Fruit fly (Drosophila melanogaster) whole organism, embryonic: ENCODE measurements around the gene trx.

Experiments
- Awh ChIP-seq: fragments of 200-800 bp; sonication (Bioruptor generic); IDR thresholded peaks from 2 replicates; pipeline ENCODE4, ENCODE4 v1.3.6; 2022; ENCODE audit warnings: missing biosample characterization, missing genetic modification characterization
- CG11723 ChIP-seq: fragments of 200-800 bp; sonication (Bioruptor generic); optimal IDR thresholded peaks from 2 replicates; lab custom pipeline; 2017; ENCODE audit warnings: missing biosample characterization, mild to moderate bottlenecking, missing genetic modification characterization
- CG12659 ChIP-seq: fragments of 200-800 bp; sonication (Bioruptor generic); optimal IDR thresholded peaks from 3 replicates; lab custom pipeline; 2017; ENCODE audit warnings: mild to moderate bottlenecking, missing biosample characterization, missing genetic modification reagents, missing genetic modification characterization
- CG12769 ChIP-seq: fragments of 200-800 bp; sonication (Bioruptor generic); optimal IDR thresholded peaks from 2 replicates; lab custom pipeline; 2019; ENCODE audit warnings: missing biosample characterization, mild to moderate bottlenecking, missing genetic modification characterization, moderate library complexity
- CG12942 ChIP-seq: fragments of 200-800 bp; sonication (Bioruptor generic); optimal IDR thresholded peaks from 3 replicates; lab custom pipeline; 2016; ENCODE audit warnings: missing biosample characterization, missing genetic modification characterization
- CG13624 ChIP-seq: fragments of 200-800 bp; sonication (Bioruptor generic); optimal IDR thresholded peaks from 2 replicates; lab custom pipeline; 2016; ENCODE audit warnings: missing biosample characterization, missing genetic modification characterization
- CG14965 ChIP-seq: fragments of 200-800 bp; sonication (Bioruptor generic); optimal IDR thresholded peaks from 2 replicates; lab custom pipeline; 2016; ENCODE audit warnings: missing biosample characterization, missing genetic modification characterization, borderline replicate concordance
- CG15011 ChIP-seq: fragments of 200-800 bp; sonication (Bioruptor generic); optimal IDR thresholded peaks from 3 replicates; lab custom pipeline; 2018; ENCODE audit warnings: missing biosample characterization, mild to moderate bottlenecking, missing genetic modification characterization
- CG15479 ChIP-seq: fragments of 200-800 bp; sonication (Bioruptor generic); optimal IDR thresholded peaks from 3 replicates; lab custom pipeline; 2019; ENCODE audit warnings: missing biosample characterization, mild to moderate bottlenecking, missing genetic modification characterization, moderate library complexity
- CG18599 ChIP-seq: fragments of 200-800 bp; sonication (Bioruptor generic); optimal IDR thresholded peaks from 3 replicates; lab custom pipeline; 2017; ENCODE audit warnings: missing biosample characterization, missing genetic modification characterization, mild to moderate bottlenecking, moderate library complexity, missing genetic modification reagents
- CG18619 ChIP-seq: fragments of 200-800 bp; sonication (Bioruptor generic); optimal IDR thresholded peaks from 3 replicates; lab custom pipeline; 2017; ENCODE audit warnings: missing biosample characterization, mild to moderate bottlenecking, missing genetic modification characterization
- CG2202 ChIP-seq: fragments of 200-800 bp; sonication (Bioruptor generic); optimal IDR thresholded peaks from 2 replicates; lab custom pipeline; 2018; ENCODE audit warnings: missing biosample characterization, mild to moderate bottlenecking, missing genetic modification characterization
- CG2875 ChIP-seq: fragments of 200-800 bp; sonication (Bioruptor generic); optimal IDR thresholded peaks from 2 replicates; lab custom pipeline; 2017; ENCODE audit warnings: missing biosample characterization, mild to moderate bottlenecking, missing genetic modification characterization, missing genetic modification reagents
- CG2889 ChIP-seq: fragments of 200-800 bp; sonication (Bioruptor generic); IDR thresholded peaks from 3 replicates; pipeline ENCODE4 v1.3.6; 2022; ENCODE audit warnings: missing biosample characterization, missing genetic modification characterization
- CG31365 ChIP-seq: fragments of 200-800 bp; sonication (Bioruptor generic); optimal IDR thresholded peaks from 2 replicates; lab custom pipeline; 2018; ENCODE audit warnings: missing biosample characterization, mild to moderate bottlenecking, missing genetic modification characterization
- CG4730 ChIP-seq: fragments of 200-800 bp; sonication (Bioruptor generic); IDR thresholded peaks from 2 replicates; pipeline ENCODE4 v1.3.6; 2022; ENCODE audit warnings: missing biosample characterization, missing genetic modification characterization
- CG8290 ChIP-seq, 3 experiments: fragments of 200-800 bp; sonication (Bioruptor generic); optimal IDR thresholded peaks; 2 replicates each; lab custom pipeline; 2016 to 2019; ENCODE audit warnings: missing biosample characterization in 3 of 3, missing genetic modification characterization in 3 of 3, mild to moderate bottlenecking in 2 of 3, moderate library complexity in 1 of 3
- CG8924 ChIP-seq: fragments of 200-800 bp; optimal IDR thresholded peaks from 3 replicates; lab custom pipeline; 2019; ENCODE audit warnings: missing biosample characterization, mild to moderate bottlenecking, missing genetic modification characterization, moderate library complexity
- CHES-1-like ChIP-seq: fragments of 200-800 bp; sonication (Bioruptor generic); optimal IDR thresholded peaks from 2 replicates; lab custom pipeline; 2016; ENCODE audit warnings: missing biosample characterization, missing genetic modification characterization
- Camta ChIP-seq: fragments of 200-800 bp; sonication (Bioruptor generic); optimal IDR thresholded peaks from 2 replicates; lab custom pipeline; 2016; ENCODE audit warnings: missing biosample characterization, missing genetic modification characterization
- Dek ChIP-seq: fragments of 200-800 bp; sonication (Bioruptor generic); optimal IDR thresholded peaks from 3 replicates; lab custom pipeline; 2019; ENCODE audit warnings: missing biosample characterization, mild to moderate bottlenecking, missing genetic modification characterization, moderate library complexity
- Dp ChIP-seq: fragments of 200-800 bp; sonication (Bioruptor generic); optimal IDR thresholded peaks from 2 replicates; lab custom pipeline; 2018; ENCODE audit warnings: missing biosample characterization, mild to moderate bottlenecking, missing genetic modification characterization, moderate library complexity
- ERR ChIP-seq: fragments of 200-800 bp; sonication (Bioruptor generic); optimal IDR thresholded peaks from 2 replicates; lab custom pipeline; 2016; ENCODE audit warnings: missing biosample characterization, missing genetic modification characterization
- Ets65A ChIP-seq: fragments of 200-800 bp; sonication (Bioruptor generic); peaks from one replicate; lab custom pipeline; 2016; ENCODE audit warnings: missing biosample characterization, missing genetic modification characterization
- Ets97D ChIP-seq: fragments of 200-800 bp; sonication (Bioruptor generic); optimal IDR thresholded peaks from 3 replicates; lab custom pipeline; 2016; ENCODE audit warnings: missing biosample characterization, missing genetic modification characterization
- H15 ChIP-seq: fragments of 200-800 bp; sonication (Bioruptor generic); IDR thresholded peaks from 3 replicates; pipeline ENCODE4 v1.3.6; 2022; ENCODE audit warnings: missing biosample characterization, missing genetic modification characterization
- Lim3 ChIP-seq: fragments of 200-800 bp; sonication (Bioruptor generic); IDR thresholded peaks from 2 replicates; pipeline ENCODE4 v1.3.6; 2022; ENCODE audit warnings: missing biosample characterization, missing genetic modification characterization
- Lpt ChIP-seq: fragments of >200 bp; optimal IDR thresholded peaks from 2 replicates; lab custom pipeline; 2018; ENCODE audit warnings: missing biosample characterization, missing genetic modification characterization
- Med ChIP-seq: fragments of 200-800 bp; sonication (Bioruptor generic); peaks from one replicate; lab custom pipeline; 2016; ENCODE audit warnings: missing biosample characterization, missing genetic modification characterization, mild to moderate bottlenecking, inconsistent platforms, moderate library complexity
- Mes4 ChIP-seq: fragments of 200-800 bp; sonication (Bioruptor generic); optimal IDR thresholded peaks from 2 replicates; lab custom pipeline; 2016; ENCODE audit warnings: missing biosample characterization, missing genetic modification characterization
- NfI ChIP-seq: fragments of 200-800 bp; sonication (Bioruptor generic); optimal IDR thresholded peaks from 3 replicates; lab custom pipeline; 2018; ENCODE audit warnings: missing biosample characterization, mild to moderate bottlenecking, missing genetic modification characterization, moderate library complexity
- Oli ChIP-seq: fragments of 200-800 bp; sonication (Bioruptor generic); optimal IDR thresholded peaks from 2 replicates; lab custom pipeline; 2018; ENCODE audit warnings: missing biosample characterization, mild to moderate bottlenecking, missing genetic modification characterization, moderate library complexity
- Ptx1 ChIP-seq: fragments of 200-800 bp; sonication (Bioruptor generic); IDR thresholded peaks from 2 replicates; pipeline ENCODE4 v1.3.6; 2022; ENCODE audit warnings: missing biosample characterization, missing genetic modification characterization
- Scr ChIP-seq: fragments of 200-800 bp; sonication (Bioruptor generic); IDR thresholded peaks from 2 replicates; pipeline ENCODE4 v1.3.6; 2022; ENCODE audit warnings: missing biosample characterization, missing genetic modification characterization; ENCODE audit not compliant: partially characterized antibody
- Sin3A ChIP-seq: fragments of >200 bp; optimal IDR thresholded peaks from 2 replicates; lab custom pipeline; 2018
- Six4 ChIP-seq: fragments of 200-800 bp; sonication (Bioruptor generic); optimal IDR thresholded peaks from 2 replicates; lab custom pipeline; 2016; ENCODE audit warnings: missing biosample characterization, missing genetic modification characterization
- bbx ChIP-seq: fragments of 200-800 bp; sonication (Bioruptor generic); IDR thresholded peaks from 2 replicates; pipeline ENCODE4 v1.3.6; 2022; ENCODE audit warnings: missing biosample characterization, missing genetic modification characterization; ENCODE audit not compliant: partially characterized antibody
- bsh ChIP-seq, 2 experiments: fragments of 200-800 bp; sonication (Bioruptor generic); optimal IDR thresholded peaks; 2 replicates each; lab custom pipeline; 2017 to 2018; ENCODE audit warnings: mild to moderate bottlenecking in 2 of 2, missing biosample characterization in 2 of 2, missing genetic modification characterization in 2 of 2, moderate library complexity in 1 of 2
- cad ChIP-seq: fragments of >200 bp; optimal IDR thresholded peaks from 2 replicates; lab custom pipeline; 2017; ENCODE audit warnings: missing biosample characterization, missing genetic modification characterization
- crp ChIP-seq, 2 experiments: fragments of 200-800 bp; sonication (Bioruptor generic); optimal IDR thresholded peaks; 2 replicates in 1 of 2; 3 replicates in 1 of 2; lab custom pipeline; 2017; ENCODE audit warnings: missing biosample characterization in 2 of 2, missing genetic modification characterization in 2 of 2, mild to moderate bottlenecking in 1 of 2, moderate library complexity in 1 of 2
- fd3F ChIP-seq: fragments of 200-800 bp; sonication (Bioruptor generic); optimal IDR thresholded peaks from 2 replicates; lab custom pipeline; 2018; ENCODE audit warnings: missing biosample characterization, mild to moderate bottlenecking, missing genetic modification characterization, moderate library complexity
- fru ChIP-seq: fragments of >200 bp; optimal IDR thresholded peaks from 2 replicates; lab custom pipeline; 2017
- gem ChIP-seq: fragments of 200-800 bp; sonication (Bioruptor generic); optimal IDR thresholded peaks from 2 replicates; lab custom pipeline; 2019; ENCODE audit warnings: missing biosample characterization, mild to moderate bottlenecking, missing genetic modification characterization, moderate library complexity
- ind ChIP-seq: fragments of 200-800 bp; sonication (Bioruptor generic); optimal IDR thresholded peaks from 3 replicates; lab custom pipeline; 2016; ENCODE audit warnings: missing biosample characterization, missing genetic modification characterization
- lola ChIP-seq, 3 experiments: fragments of >200 bp in 2 of 3; fragments of 200-800 bp in 1 of 3; sonication (Bioruptor generic) in 1 of 3; optimal IDR thresholded peaks; 2 replicates each; lab custom pipeline; 2017 to 2019; ENCODE audit warnings: missing biosample characterization in 3 of 3, missing genetic modification characterization in 3 of 3, mild to moderate bottlenecking in 1 of 3, moderate library complexity in 1 of 3
- maf-S ChIP-seq: fragments of 200-800 bp; sonication (Bioruptor generic); optimal IDR thresholded peaks from 2 replicates; lab custom pipeline; 2016; ENCODE audit warnings: missing biosample characterization, missing genetic modification characterization
- nerfin-2 ChIP-seq: fragments of 200-800 bp; sonication (Bioruptor generic); IDR thresholded peaks from 2 replicates; pipeline ENCODE4 v1.3.6; 2022; ENCODE audit warnings: missing biosample characterization, missing genetic modification characterization; ENCODE audit not compliant: partially characterized antibody
- rib ChIP-seq: fragments of 200-800 bp; sonication (Bioruptor generic); IDR thresholded peaks from 2 replicates; pipeline ENCODE4 v1.3.6; 2022; ENCODE audit warnings: missing biosample characterization, missing genetic modification characterization
- vvl ChIP-seq: fragments of 200-800 bp; sonication (Bioruptor generic); IDR thresholded peaks from 2 replicates; pipeline ENCODE4 v1.3.6; 2022; ENCODE audit warnings: missing biosample characterization, missing genetic modification characterization
- wek ChIP-seq: fragments of 200-800 bp; sonication (Bioruptor generic); optimal IDR thresholded peaks from 3 replicates; lab custom pipeline; 2018; ENCODE audit warnings: missing biosample characterization, mild to moderate bottlenecking, missing genetic modification characterization, moderate library complexity

Gene trx

DNA sequence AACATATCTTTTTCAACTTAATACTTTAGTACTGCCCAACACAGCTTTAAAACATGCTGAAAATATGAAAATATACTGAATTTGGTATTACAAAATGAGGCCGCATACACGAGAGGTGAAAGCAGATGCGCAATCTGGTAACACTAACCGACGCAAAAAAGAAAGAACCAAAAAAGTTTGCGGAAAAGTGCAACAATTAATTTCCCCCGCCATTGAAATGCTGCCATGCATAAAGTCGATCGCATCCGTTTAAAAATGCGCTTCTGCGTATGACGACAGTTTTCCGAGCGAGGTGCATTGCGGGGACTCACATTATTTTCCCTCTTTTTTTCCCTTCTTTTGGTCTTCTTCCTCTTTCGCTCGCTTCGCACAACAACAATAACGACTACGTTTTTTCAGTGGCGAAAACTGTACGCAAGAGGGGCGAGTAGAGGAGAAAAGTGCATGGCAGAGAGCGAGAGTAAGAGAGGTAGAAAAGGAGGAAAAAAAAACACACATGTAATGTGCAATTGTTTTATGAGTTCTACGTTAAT lies 29.3 kb upstream of the trx start, which contains the start of gene Set8 (continued):
- TF ChIP-seq Camta: no peak
- TF ChIP-seq CG4730 (GFP tag; lab: Robert Waterston, UW): no peak
- TF ChIP-seq Dp: peak; percentile 46
- no peak for TF ChIP-seq Lpt (GFP tag; lab: Kevin White, UChicago)
- no peak for TF ChIP-seq Dek (tag; lab: Kevin White, UChicago)
- no peak for TF ChIP-seq cad (GFP tag; lab: Kevin White, UChicago)
- TF ChIP-seq CG8290 (GFP tag; optimal IDR thresholded peaks at IDR 0.05; lab: Kevin White, UChicago): peak; percentile 19
- no peak for TF ChIP-seq CG8290 (tag; optimal IDR thresholded peaks at IDR 0.05; lab: Kevin White, UChicago)
- TF ChIP-seq Mes4 (GFP tag; lab: Kevin White, UChicago): no peak
- TF ChIP-seq CG18599 (GFP tag; lab: Kevin White, UChicago): no peak
- no peak for TF ChIP-seq CG31365
- no peak for TF ChIP-seq Six4 (GFP tag; lab: Kevin White, UChicago)
- no peak for TF ChIP-seq vvl (GFP tag; lab: Robert Waterston, UW)
- no peak for TF ChIP-seq lola (GFP tag; optimal IDR thresholded peaks at IDR 0.05; lab: Kevin White, UChicago)
- no peak for TF ChIP-seq CG2875 (GFP tag; lab: Kevin White, UChicago)
- TF ChIP-seq CG18619: no peak
- TF ChIP-seq CG12769 (tag; lab: Kevin White, UChicago): no peak
- TF ChIP-seq bbx (GFP tag; lab: Robert Waterston, UW): no peak; the same call in 1 of the 2 replicates
- peak; percentile 61 for TF ChIP-seq CHES-1-like (GFP tag; lab: Kevin White, UChicago)
- TF ChIP-seq maf-S (GFP tag; lab: Kevin White, UChicago): no peak
- no peak for TF ChIP-seq H15
- no peak for TF ChIP-seq Awh (GFP tag; lab: Robert Waterston, UW)
- no peak for TF ChIP-seq Oli
- no peak for TF ChIP-seq CG12942 (GFP tag; lab: Kevin White, UChicago)
- TF ChIP-seq CG11723 (GFP tag; lab: Kevin White, UChicago): no peak
- no peak for TF ChIP-seq Scr
- no peak for TF ChIP-seq Ptx1 (GFP tag; lab: Robert Waterston, UW)
- TF ChIP-seq CG15479 (GFP tag; lab: Kevin White, UChicago): peak; percentile 71
- TF ChIP-seq nerfin-2 (GFP tag; lab: Robert Waterston, UW): no peak
- TF ChIP-seq CG12659 (GFP tag; lab: Kevin White, UChicago): peak; percentile 60
- TF ChIP-seq rib (GFP tag; lab: Robert Waterston, UW): no peak
- TF ChIP-seq Sin3A: peak; percentile 48
- peak; percentile 79 for TF ChIP-seq Med
- TF ChIP-seq ind (GFP tag; lab: Kevin White, UChicago): no peak
- TF ChIP-seq gem (tag; lab: Kevin White, UChicago): no peak
- TF ChIP-seq CG2202 (tag; lab: Kevin White, UChicago): no peak
- peak in 1 of 2 experiments; percentile 69 for TF ChIP-seq bsh (GFP tag; optimal IDR thresholded peaks at IDR 0.05; lab: Kevin White, UChicago)
- peak; percentile 0 for TF ChIP-seq CG13624 (GFP tag; lab: Kevin White, UChicago)
- TF ChIP-seq CG15011 (GFP tag; lab: Kevin White, UChicago): no peak
- TF ChIP-seq Ets97D (GFP tag; lab: Kevin White, UChicago): peak; percentile 68
- TF ChIP-seq NfI (GFP tag; lab: Kevin White, UChicago): no peak
- TF ChIP-seq Ets65A (GFP tag; lab: Kevin White, UChicago): no peak
- TF ChIP-seq CG14965 (GFP tag; lab: Kevin White, UChicago): no peak
- no peak for TF ChIP-seq CG2889
- TF ChIP-seq crp (GFP tag; optimal IDR thresholded peaks at IDR 0.05; lab: Kevin White, UChicago): no peak
- no peak for TF ChIP-seq fd3F (GFP tag; lab: Kevin White, UChicago)
- TF ChIP-seq CG8924 (tag; lab: Kevin White, UChicago): peak; percentile 66
- TF ChIP-seq Lim3 (GFP tag; lab: Robert Waterston, UW): no peak
- TF ChIP-seq wek (GFP tag; lab: Kevin White, UChicago): no peak
- TF ChIP-seq fru (lab: Kevin White, UChicago): no peak
- TF ChIP-seq ERR (GFP tag; lab: Kevin White, UChicago): no peak
